Worm (Caenorhabditis elegans) whole organism, L4/young adult: ENCODE results near the gene tbx-40.

Source experiments
- W03F9.2 ChIP-seq: fragments of 150-350 bp; optimal IDR thresholded peaks from 2 replicates; lab custom pipeline; 2014; ENCODE audit warnings: missing biosample characterization, missing genetic modification characterization
- dao-5 ChIP-seq: sonication (generic microtip); optimal IDR thresholded peaks from 2 replicates; lab custom pipeline; 2016; ENCODE audit warnings: missing genotype, missing genetic modification characterization, moderate library complexity, missing compliant biosample characterization
- him-1 ChIP-seq: sonication (generic microtip); optimal IDR thresholded peaks from 2 replicates; lab custom pipeline; 2016; ENCODE audit warnings: missing genotype, missing genetic modification reagents, missing genetic modification characterization, missing compliant biosample characterization

Gene tbx-40

ce11 chrIV:15291607-15292006 lies 36.4 kb downstream of the tbx-40 start, which contains the start of gene pqn-91:
Gene pqn-91, plus strand, starts transcription at chrIV:15291907.
- TF ChIP-seq him-1 (tag; lab: Kevin White, UChicago), result no peak
- no peak for TF ChIP-seq dao-5 (tag; lab: Kevin White, UChicago)
- no peak for TF ChIP-seq W03F9.2

- TF ChIP-seq dao-5 (tag; lab: Kevin White, UChicago), result no peak
- TF ChIP-seq him-1 (tag; lab: Kevin White, UChicago), result no peak
- TF ChIP-seq W03F9.2, result no peak
Measured at ce11 chrIV:15291162-15291561, 36.8 kb downstream of the tbx-40 start, which contains the start of gene pqn-90. Gene pqn-90, minus strand, starts transcription at chrIV:15291262.

ce11 chrIV:15289508-15289907 lies 38.5 kb downstream of the tbx-40 start:
- TF ChIP-seq him-1 (tag; lab: Kevin White, UChicago), result no peak
- TF ChIP-seq dao-5 (tag; lab: Kevin White, UChicago), result no peak
- TF ChIP-seq W03F9.2, result no peak

- TF ChIP-seq dao-5 (tag; lab: Kevin White, UChicago) (no peak), him-1 (tag; lab: Kevin White, UChicago) (no peak), W03F9.2 (no peak)
Measured at ce11 chrIV:15283617-15284016, 44.4 kb downstream of the tbx-40 start.

ce11 chrIV:15280219-15280618 lies 47.8 kb downstream of the tbx-40 start:
- no peak for TF ChIP-seq W03F9.2
- no peak for TF ChIP-seq him-1 (tag; lab: Kevin White, UChicago)
- no peak for TF ChIP-seq dao-5 (tag; lab: Kevin White, UChicago)
